Fruit fly (Drosophila melanogaster) whole organism, wandering third instar larva: Measurements from ENCODE around the gene CG6689.

Experiments used
- CG32264 ChIP-seq: fragments of 200-800 bp; sonication (Bioruptor generic); optimal IDR thresholded peaks from 2 replicates; lab custom pipeline; 2016; ENCODE audit warnings: missing biosample characterization, missing genetic modification characterization
- CG9705 ChIP-seq: fragments of 200-800 bp; sonication (Bioruptor generic); optimal IDR thresholded peaks from 2 replicates; lab custom pipeline; 2018; ENCODE audit warnings: missing biosample characterization, mild to moderate bottlenecking, missing genetic modification characterization
- Dfd ChIP-seq: fragments of >200 bp; optimal IDR thresholded peaks from 2 replicates; lab custom pipeline; 2017; ENCODE audit warnings: missing biosample characterization, missing genetic modification characterization
- Dif ChIP-seq: fragments of 200-275, 200-300 bp; sonication (Bioruptor generic); optimal IDR thresholded peaks from 2 replicates; lab custom pipeline; 2018; ENCODE audit warnings: missing biosample characterization, missing genetic modification characterization; ENCODE audit not compliant: partially characterized antibody
- GATAd ChIP-seq: sonication (Bioruptor generic); optimal IDR thresholded peaks from 2 replicates; lab custom pipeline; 2016; ENCODE audit warnings: missing biosample characterization, missing genetic modification characterization
- HLH106 ChIP-seq: fragments of 200-800 bp; optimal IDR thresholded peaks from 3 replicates; lab custom pipeline; 2019; ENCODE audit warnings: missing biosample characterization, mild to moderate bottlenecking, missing genetic modification characterization, moderate library complexity
- Hr78 ChIP-seq: fragments of >200 bp; optimal IDR thresholded peaks from 2 replicates; lab custom pipeline; 2017; ENCODE audit warnings: missing biosample characterization, missing genetic modification characterization
- Hr83 ChIP-seq: fragments of 200-300 bp; sonication (Bioruptor generic); optimal IDR thresholded peaks from 2 replicates; lab custom pipeline; 2016; ENCODE audit warnings: missing biosample characterization, mild to moderate bottlenecking, missing genetic modification characterization, moderate library complexity; ENCODE audit not compliant: poor library complexity, severe bottlenecking
- Jra ChIP-seq: sonication (Bioruptor generic); optimal IDR thresholded peaks from 2 replicates; lab custom pipeline; 2016; ENCODE audit warnings: missing biosample characterization, missing genetic modification characterization
- Mio ChIP-seq: sonication (Bioruptor generic); optimal IDR thresholded peaks from 2 replicates; lab custom pipeline; 2016; ENCODE audit warnings: missing biosample characterization, missing genetic modification characterization
- Myc ChIP-seq: fragments of >200 bp; optimal IDR thresholded peaks from 2 replicates; lab custom pipeline; 2017
- OdsH ChIP-seq: fragments of 200-800 bp; sonication (Bioruptor generic); optimal IDR thresholded peaks from 2 replicates; lab custom pipeline; 2016; ENCODE audit warnings: missing biosample characterization, mild to moderate bottlenecking, missing genetic modification characterization
- Rel ChIP-seq, 2 experiments: fragments of 200-800 bp; sonication (Bioruptor generic) in 1 of 2; optimal IDR thresholded peaks; 2 replicates in 1 of 2; 3 replicates in 1 of 2; lab custom pipeline; 2016 to 2019; ENCODE audit warnings: mild to moderate bottlenecking in 2 of 2, missing biosample characterization in 2 of 2, missing genetic modification characterization in 2 of 2, moderate library complexity in 1 of 2
- Sp1 ChIP-seq: fragments of 200-800 bp; sonication (Bioruptor generic); optimal IDR thresholded peaks from 3 replicates; lab custom pipeline; 2019; ENCODE audit warnings: missing biosample characterization, mild to moderate bottlenecking, missing genetic modification characterization, moderate library complexity
- Vsx2 ChIP-seq: fragments of 200-300, 225-300 bp; sonication (Bioruptor generic); optimal IDR thresholded peaks from 2 replicates; lab custom pipeline; 2018; ENCODE audit warnings: missing biosample characterization, missing genetic modification characterization; ENCODE audit not compliant: partially characterized antibody
- br ChIP-seq: fragments of 200-800 bp; sonication (Bioruptor generic); optimal IDR thresholded peaks from 2 replicates; lab custom pipeline; 2016; ENCODE audit warnings: missing biosample characterization, missing genetic modification characterization
- brk ChIP-seq: fragments of 200-800 bp; sonication (Bioruptor generic); optimal IDR thresholded peaks from 2 replicates; lab custom pipeline; 2016; ENCODE audit warnings: missing biosample characterization, mild to moderate bottlenecking, missing genetic modification characterization
- dmrt93B ChIP-seq: fragments of 200-800 bp; sonication (Bioruptor generic); optimal IDR thresholded peaks from 2 replicates; lab custom pipeline; 2018; ENCODE audit warnings: missing biosample characterization, mild to moderate bottlenecking, missing genetic modification characterization
- dsf ChIP-seq: sonication (Bioruptor generic); optimal IDR thresholded peaks from 2 replicates; lab custom pipeline; 2016; ENCODE audit warnings: missing biosample characterization, missing genetic modification characterization, borderline replicate concordance
- ey ChIP-seq: fragments of 200-800 bp; sonication (Bioruptor generic); optimal IDR thresholded peaks from 2 replicates; lab custom pipeline; 2016; ENCODE audit warnings: missing biosample characterization, missing genetic modification characterization
- foxo ChIP-seq, 2 experiments: fragments of 200-800 bp; sonication (Bioruptor generic); optimal IDR thresholded peaks; 2 replicates in 1 of 2; 3 replicates in 1 of 2; lab custom pipeline; 2016 to 2017; ENCODE audit warnings: missing biosample characterization in 2 of 2, missing genetic modification characterization in 2 of 2
- fru ChIP-seq: fragments of 200-800 bp; sonication (Bioruptor generic); optimal IDR thresholded peaks from 3 replicates; lab custom pipeline; 2016; ENCODE audit warnings: missing biosample characterization, mild to moderate bottlenecking, missing genetic modification characterization
- h ChIP-seq: fragments of 200-800 bp; sonication (Bioruptor generic); optimal IDR thresholded peaks from 3 replicates; lab custom pipeline; 2016; ENCODE audit warnings: missing biosample characterization, mild to moderate bottlenecking, missing genetic modification characterization
- lola ChIP-seq: fragments of >200 bp; optimal IDR thresholded peaks from 2 replicates; lab custom pipeline; 2017; ENCODE audit warnings: missing biosample characterization, missing genetic modification characterization
- pan ChIP-seq: fragments of >200 bp; optimal IDR thresholded peaks from 2 replicates; lab custom pipeline; 2017
- psq ChIP-seq: fragments of 200-800 bp; sonication (Bioruptor generic); optimal IDR thresholded peaks from 3 replicates; lab custom pipeline; 2017; ENCODE audit warnings: missing biosample characterization, mild to moderate bottlenecking, missing genetic modification characterization, moderate library complexity
- rgr ChIP-seq: fragments of 200-800 bp; sonication (Bioruptor generic); optimal IDR thresholded peaks from 3 replicates; lab custom pipeline; 2016; ENCODE audit warnings: missing biosample characterization, mild to moderate bottlenecking, missing genetic modification characterization
- sage ChIP-seq: fragments of 200-800 bp; sonication (Bioruptor generic); optimal IDR thresholded peaks from 2 replicates; lab custom pipeline; 2016; ENCODE audit warnings: missing biosample characterization, mild to moderate bottlenecking, missing genetic modification characterization
- sv ChIP-seq: fragments of 200-800 bp; sonication (Bioruptor generic); optimal IDR thresholded peaks from 3 replicates; lab custom pipeline; 2016; ENCODE audit warnings: missing biosample characterization, missing genetic modification characterization
- usp ChIP-seq: fragments of >200 bp; optimal IDR thresholded peaks from 2 replicates; lab custom pipeline; 2017; ENCODE audit warnings: missing biosample characterization, missing genetic modification characterization
- woc ChIP-seq: sonication (Bioruptor generic); optimal IDR thresholded peaks from 2 replicates; lab custom pipeline; 2016; ENCODE audit warnings: missing biosample characterization, mild to moderate bottlenecking, missing genetic modification characterization

Gene CG6689

DNA sequence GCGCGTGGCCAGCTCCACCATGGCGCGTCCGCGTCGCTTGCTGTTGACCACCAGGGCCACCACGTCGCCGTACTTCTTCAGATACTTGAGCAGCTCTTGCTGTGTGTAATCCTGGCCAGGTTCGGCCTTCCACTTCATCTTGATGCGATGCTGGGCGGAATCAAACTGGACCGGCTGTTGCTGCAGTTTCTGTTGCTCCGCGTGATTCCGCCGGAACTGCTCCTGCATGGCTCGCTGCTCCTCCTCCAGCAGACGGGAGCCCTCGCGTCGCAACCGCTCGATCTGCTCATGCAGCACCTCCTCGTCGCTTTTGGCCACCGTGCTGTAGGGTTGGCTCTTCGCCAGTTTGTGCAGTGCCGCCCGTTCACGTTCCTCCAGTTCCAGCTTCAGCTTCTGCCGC lies 11.2 kb upstream of the CG6689 start:
- no peak for TF ChIP-seq CG32264
- no peak for TF ChIP-seq pan (lab: Kevin White, UChicago)
- no peak for TF ChIP-seq Myc (lab: Kevin White, UChicago)
- no peak for TF ChIP-seq Jra (GFP tag; lab: Kevin White, UChicago)
- no peak for TF ChIP-seq Vsx2 (GFP tag; lab: Kevin White, UChicago)
- no peak for TF ChIP-seq dsf
- TF ChIP-seq GATAd, result no peak
- TF ChIP-seq fru (GFP tag; lab: Kevin White, UChicago), result no peak
- TF ChIP-seq sv (GFP tag; lab: Kevin White, UChicago), result no peak
- TF ChIP-seq sage (GFP tag; lab: Kevin White, UChicago), result no peak
- no peak for TF ChIP-seq brk (GFP tag; lab: Kevin White, UChicago)
- TF ChIP-seq HLH106 (tag; lab: Kevin White, UChicago), result no peak
- TF ChIP-seq usp (GFP tag; lab: Kevin White, UChicago), result no peak

DNA sequence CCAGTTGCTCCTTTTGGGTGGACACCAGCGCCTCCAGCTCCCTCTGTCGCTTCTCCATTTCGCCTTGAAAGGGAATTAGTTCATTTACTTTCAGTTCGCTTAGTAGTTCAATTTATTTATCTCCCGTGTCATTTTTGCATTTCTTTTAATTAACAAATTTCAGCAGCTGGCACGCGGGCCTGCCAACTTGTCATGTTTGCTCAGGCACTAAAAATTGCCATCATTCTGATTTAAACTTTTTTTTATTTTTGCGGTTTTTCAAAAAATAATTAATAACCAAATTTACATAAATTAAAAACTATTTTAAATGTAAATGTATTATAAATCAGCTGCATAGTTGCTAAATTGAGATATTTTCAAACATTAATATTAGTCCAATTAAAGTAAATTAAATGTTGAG lies 10.5 kb upstream of the CG6689 start, which contains the start of gene GCC88:
Gene GCC88 (minus strand): TSS at position 209 of the 400 bp plus-strand sequence.
- TF ChIP-seq Mio (GFP tag; lab: Kevin White, UChicago) (no peak), CG32264 (no peak), sage (GFP tag; lab: Kevin White, UChicago) (no peak), Hr78 (no peak)

DNA sequence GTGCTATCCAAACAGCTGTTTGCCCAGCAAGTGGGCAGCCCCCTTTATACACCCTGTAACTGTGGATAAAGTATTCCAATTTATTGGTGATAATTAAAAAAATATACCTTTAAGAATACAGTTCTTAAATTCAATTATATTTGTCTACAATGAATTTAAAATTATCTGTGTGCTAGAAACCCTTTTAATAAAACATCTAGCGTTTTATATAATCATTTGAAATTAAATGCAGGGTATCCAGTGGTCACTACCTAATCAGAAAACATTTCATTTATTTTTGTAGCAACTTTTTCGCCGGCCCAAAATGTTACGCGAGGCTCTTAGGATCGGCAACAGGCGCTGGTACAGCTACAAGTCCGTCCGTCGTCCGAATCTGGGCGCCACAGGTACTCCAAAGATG lies 6.6 kb upstream of the CG6689 start, which contains the start of gene CG17726:
Gene CG17726 (plus strand): TSS at position 267 of the 400 bp plus-strand sequence.
- TF ChIP-seq woc (GFP tag; lab: Kevin White, UChicago) (peak; percentile 96), Myc (lab: Kevin White, UChicago) (no peak), dsf (no peak), usp (GFP tag; lab: Kevin White, UChicago) (no peak), CG32264 (peak; percentile 77), fru (GFP tag; lab: Kevin White, UChicago) (peak; percentile 94), Rel (GFP tag; optimal IDR thresholded peaks at IDR 0.05; lab: Kevin White, UChicago) (no peak), Rel (tag; optimal IDR thresholded peaks at IDR 0.05; lab: Kevin White, UChicago) (peak; percentile 87), dmrt93B (GFP tag; lab: Kevin White, UChicago) (no peak), psq (GFP tag; lab: Kevin White, UChicago) (peak; percentile 92), Mio (GFP tag; lab: Kevin White, UChicago) (peak; percentile 50), Sp1 (GFP tag; lab: Kevin White, UChicago) (peak; percentile 99), Hr78 (no peak), HLH106 (tag; lab: Kevin White, UChicago) (peak; percentile 98), rgr (GFP tag; lab: Kevin White, UChicago) (peak; percentile 98), sv (GFP tag; lab: Kevin White, UChicago) (peak; percentile 88), ey (peak; percentile 90), GATAd (peak; percentile 17), h (GFP tag; lab: Kevin White, UChicago) (peak; percentile 94), Dfd (GFP tag; lab: Kevin White, UChicago) (no peak), br (GFP tag; lab: Kevin White, UChicago) (peak; percentile 92), foxo (GFP tag; optimal IDR thresholded peaks at IDR 0.05; lab: Kevin White, UChicago) (peak in 1 of 2 experiments; percentile 98), CG9705 (GFP tag; lab: Kevin White, UChicago) (peak; percentile 92), OdsH (GFP tag; lab: Kevin White, UChicago) (peak; percentile 97)

DNA sequence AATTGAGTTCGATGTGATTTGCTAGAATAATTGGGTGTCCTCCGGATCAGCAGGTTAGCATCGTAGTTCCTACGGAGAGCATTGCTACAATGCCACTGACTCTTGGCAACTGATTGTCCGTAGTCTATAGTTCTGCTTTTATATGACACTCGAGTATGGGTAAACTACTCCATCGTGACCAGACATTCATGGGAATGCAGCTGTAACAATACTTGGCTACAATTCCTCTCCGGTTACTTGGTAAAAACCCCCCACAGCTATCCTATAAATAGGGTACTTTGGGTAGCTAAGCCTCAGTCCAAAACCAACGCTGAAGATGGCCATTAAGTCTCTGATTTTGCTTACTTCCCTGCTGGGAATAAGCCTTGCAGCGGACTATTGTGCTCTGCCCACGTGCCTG lies 5.4 kb upstream of the CG6689 start, which contains the start of gene scpr-C:
Gene scpr-C (plus strand): TSS at position 301 of the 400 bp plus-strand sequence.
- no peak for TF ChIP-seq Sp1 (GFP tag; lab: Kevin White, UChicago)
- no peak for TF ChIP-seq CG9705 (GFP tag; lab: Kevin White, UChicago)
- TF ChIP-seq Dif (GFP tag; lab: Kevin White, UChicago), result no peak
- TF ChIP-seq rgr (GFP tag; lab: Kevin White, UChicago), result no peak
- no peak for TF ChIP-seq Dfd (GFP tag; lab: Kevin White, UChicago)
- no peak for TF ChIP-seq woc (GFP tag; lab: Kevin White, UChicago)
- TF ChIP-seq Rel (GFP tag; optimal IDR thresholded peaks at IDR 0.05; lab: Kevin White, UChicago), result no peak
- no peak for TF ChIP-seq Rel (tag; optimal IDR thresholded peaks at IDR 0.05; lab: Kevin White, UChicago)
- no peak for TF ChIP-seq usp (GFP tag; lab: Kevin White, UChicago)
- TF ChIP-seq HLH106 (tag; lab: Kevin White, UChicago), result no peak
- TF ChIP-seq GATAd, result no peak
- no peak for TF ChIP-seq dsf
- TF ChIP-seq Hr83 (GFP tag; lab: Kevin White, UChicago), result no peak
- TF ChIP-seq foxo (GFP tag; optimal IDR thresholded peaks at IDR 0.05; lab: Kevin White, UChicago), result no peak
- TF ChIP-seq dmrt93B (GFP tag; lab: Kevin White, UChicago), result no peak
- no peak for TF ChIP-seq Jra (GFP tag; lab: Kevin White, UChicago)
- no peak for TF ChIP-seq Mio (GFP tag; lab: Kevin White, UChicago)
- TF ChIP-seq lola (GFP tag; lab: Kevin White, UChicago), result no peak
- TF ChIP-seq, all 38 proteins: peak for 0
